Fruit fly (Drosophila melanogaster) whole organism, prepupa: ENCODE measurements around the gene mRpL32.

ENCODE experiments used
- CG6792 ChIP-seq: fragments of 200-800 bp; sonication (Bioruptor generic); optimal IDR thresholded peaks from 3 replicates; lab custom pipeline; 2016; ENCODE audit warnings: missing biosample characterization, missing genetic modification characterization
- Lpt ChIP-seq: fragments of 200-800 bp; sonication (Bioruptor generic); optimal IDR thresholded peaks from 3 replicates; lab custom pipeline; 2016; ENCODE audit warnings: missing biosample characterization, missing genetic modification characterization
- net ChIP-seq: fragments of 200-800 bp; sonication (Bioruptor generic); optimal IDR thresholded peaks from 3 replicates; lab custom pipeline; 2016; ENCODE audit warnings: missing biosample characterization, missing genetic modification characterization
- ss ChIP-seq, 2 experiments: fragments of 200-800 bp; sonication (Bioruptor generic); optimal IDR thresholded peaks; 2 replicates in 1 of 2; 3 replicates in 1 of 2; lab custom pipeline; 2017 to 2018; ENCODE audit warnings: mild to moderate bottlenecking in 2 of 2, missing biosample characterization in 2 of 2, missing genetic modification characterization in 2 of 2, moderate library complexity in 1 of 2

DNA sequence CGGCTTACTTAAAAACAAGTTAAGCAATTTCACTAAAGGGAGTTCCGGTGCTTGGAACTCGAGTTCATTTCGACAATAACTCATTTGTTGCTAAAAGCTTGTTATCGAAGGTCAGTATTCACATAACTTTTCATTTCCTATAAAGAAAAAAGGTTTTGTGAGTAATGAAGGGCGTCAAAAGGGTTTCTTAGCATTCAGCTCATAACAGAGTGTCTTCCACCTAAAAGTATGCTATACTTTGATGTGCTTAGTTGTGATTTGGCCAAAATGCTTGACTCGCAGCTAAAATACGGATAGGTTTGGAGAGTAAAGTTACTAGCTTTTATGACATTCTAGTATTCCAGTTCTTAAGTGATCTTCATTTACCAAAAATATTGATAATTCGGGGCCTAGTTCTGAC lies 11.3 kb downstream of the mRpL32 start:
- TF ChIP-seq CG6792: no peak
- TF ChIP-seq Lpt (GFP tag; lab: Kevin White, UChicago): no peak
- TF ChIP-seq net (GFP tag; lab: Kevin White, UChicago): no peak
- no peak for TF ChIP-seq ss (GFP tag; optimal IDR thresholded peaks at IDR 0.05; lab: Kevin White, UChicago)
